Worm (Caenorhabditis elegans) whole organism, L4 larva: ENCODE results near the gene lips-5.

Experiments
- D1046.2 ChIP-seq: fragments of 200-800 bp; sonication (Bioruptor generic); IDR thresholded peaks from 2 replicates; pipeline ENCODE4 v1.3.6; 2022; ENCODE audit warnings: missing genetic modification characterization, missing compliant biosample characterization
- F10B5.3 ChIP-seq: sonication (generic microtip); optimal IDR thresholded peaks from 2 replicates; lab custom pipeline; 2016; ENCODE audit warnings: mild to moderate bottlenecking, missing genetic modification characterization, missing compliant biosample characterization
- F44E2.7 ChIP-seq: fragments of 200-800 bp; sonication (Bioruptor generic); IDR thresholded peaks from 2 replicates; pipeline ENCODE4 v2.1.2; 2022; ENCODE audit warnings: missing genetic modification characterization, missing compliant biosample characterization
- Y75B8A.6 ChIP-seq: fragments of 200-800 bp; sonication (Bioruptor generic); IDR thresholded peaks from 2 replicates; pipeline ENCODE4 v1.3.6; 2022; ENCODE audit warnings: missing genetic modification reagents, missing genetic modification characterization, missing compliant biosample characterization
- ZK337.2 ChIP-seq: fragments of 200-800 bp; sonication (Bioruptor generic); IDR thresholded peaks from 2 replicates; pipeline ENCODE4 v1.3.6; 2022; ENCODE audit warnings: missing genetic modification reagents, missing genetic modification characterization, missing compliant biosample characterization
- ZK546.5 ChIP-seq, 2 experiments: sonication (generic microtip); optimal IDR thresholded peaks; 2 replicates each; lab custom pipeline; 2017; ENCODE audit warnings: missing biosample characterization in 2 of 2, missing genetic modification characterization in 2 of 2
- aha-1 ChIP-seq: fragments of 150-350 bp; peaks from one replicate; lab custom pipeline; 2014; ENCODE audit warnings: missing biosample characterization, missing genetic modification characterization
- aly-2 ChIP-seq: sonication (generic microtip); optimal IDR thresholded peaks from 2 replicates; lab custom pipeline; 2018; ENCODE audit warnings: missing biosample characterization, missing genetic modification characterization
- arid-1 ChIP-seq: fragments of 200-800 bp; sonication (Bioruptor generic); conservative IDR thresholded peaks from 2 replicates; pipeline ENCODE4 v1.3.6; 2022; ENCODE audit warnings: missing genetic modification reagents, missing genetic modification characterization, missing compliant biosample characterization
- ceh-20 ChIP-seq: fragments of 200-800 bp; sonication (Bioruptor generic); IDR thresholded peaks from 2 replicates; pipeline ENCODE4 v1.3.6; 2022; ENCODE audit warnings: missing genetic modification reagents, missing genetic modification characterization, missing compliant biosample characterization
- ceh-44 ChIP-seq: fragments of 200-800 bp; sonication (Bioruptor generic); IDR thresholded peaks from 2 replicates; pipeline ENCODE4 v1.3.6; 2022; ENCODE audit warnings: missing genetic modification reagents, missing genetic modification characterization, missing compliant biosample characterization
- ces-1 ChIP-seq: fragments of 150-350 bp; sonication (generic microtip); optimal IDR thresholded peaks from 4 replicates; lab custom pipeline; 2014; ENCODE audit warnings: missing biosample characterization, missing genetic modification reagents, missing genetic modification characterization
- ctbp-1 ChIP-seq: fragments of 200-800 bp; sonication (Bioruptor generic); IDR thresholded peaks from 2 replicates; pipeline ENCODE4 v1.3.6; 2022; ENCODE audit warnings: missing genetic modification reagents, missing genetic modification characterization, missing compliant biosample characterization
- dmd-6 ChIP-seq: fragments of 200-800 bp; sonication (Bioruptor generic); IDR thresholded peaks from 2 replicates; pipeline ENCODE4 v1.3.6; 2022; ENCODE audit warnings: missing genetic modification reagents, missing genetic modification characterization, missing compliant biosample characterization
- fkh-10 ChIP-seq: fragments of 150-350 bp; optimal IDR thresholded peaks from 2 replicates; lab custom pipeline; 2014; ENCODE audit warnings: missing biosample characterization, missing genetic modification reagents, missing genetic modification characterization
- fos-1 ChIP-seq: fragments of 150-350 bp; optimal IDR thresholded peaks from 2 replicates; lab custom pipeline; 2014; ENCODE audit warnings: missing biosample characterization, missing genetic modification characterization
- hif-1 ChIP-seq, 2 experiments: sonication (generic microtip); optimal IDR thresholded peaks; 2 replicates each; lab custom pipeline; 2016 to 2017; ENCODE audit warnings: missing compliant biosample characterization in 2 of 2, missing genetic modification characterization in 2 of 2, missing genetic modification reagents in 2 of 2, missing genotype in 2 of 2, mild to moderate bottlenecking in 1 of 2
- hlh-11 ChIP-seq: fragments of 200-800 bp; sonication (Bioruptor generic); optimal IDR thresholded peaks from 2 replicates; lab custom pipeline; 2018; ENCODE audit warnings: mild to moderate bottlenecking, missing genetic modification characterization, missing compliant biosample characterization
- lin-15B ChIP-seq: fragments of 150-350 bp; sonication (generic microtip); optimal IDR thresholded peaks from 3 replicates; lab custom pipeline; 2014; ENCODE audit warnings: missing biosample characterization, missing genetic modification characterization
- lin-29 ChIP-seq: fragments of 200-800 bp; sonication (Bioruptor generic); IDR thresholded peaks from 2 replicates; pipeline ENCODE4 v1.3.6; 2022; ENCODE audit warnings: missing genetic modification reagents, missing genetic modification characterization, missing compliant biosample characterization
- lin-38 ChIP-seq: fragments of 200-800 bp; sonication (Bioruptor generic); IDR thresholded peaks from 2 replicates; pipeline ENCODE4 v1.3.6; 2022; ENCODE audit warnings: missing genetic modification reagents, missing genetic modification characterization, missing compliant biosample characterization
- lsy-2 ChIP-seq, 2 experiments: fragments of 150-350 bp in 1 of 2; sonication (generic microtip) in 1 of 2; optimal IDR thresholded peaks; 2 replicates each; lab custom pipeline; 2014 to 2017; ENCODE audit warnings: missing biosample characterization in 2 of 2, missing genetic modification characterization in 2 of 2
- mep-1 ChIP-seq: fragments of 150-350 bp; sonication (generic microtip); optimal IDR thresholded peaks from 3 replicates; lab custom pipeline; 2014; ENCODE audit warnings: missing biosample characterization, missing genetic modification characterization
- mxl-3 ChIP-seq: fragments of 200-800 bp; sonication (Bioruptor generic); optimal IDR thresholded peaks from 2 replicates; lab custom pipeline; 2018; ENCODE audit warnings: mild to moderate bottlenecking, missing genetic modification characterization, missing compliant biosample characterization
- nhr-111 ChIP-seq: fragments of 200-800 bp; sonication (Bioruptor generic); optimal IDR thresholded peaks from 2 replicates; lab custom pipeline; 2018; ENCODE audit warnings: mild to moderate bottlenecking, missing genetic modification characterization, missing compliant biosample characterization
- nhr-25 ChIP-seq: sonication (generic microtip); optimal IDR thresholded peaks from 2 replicates; lab custom pipeline; 2017; ENCODE audit warnings: missing genetic modification characterization, mild to moderate bottlenecking, missing compliant biosample characterization, antibody characterized with exemption, moderate library complexity, borderline replicate concordance; ENCODE audit not compliant: insufficient read depth
- nhr-42 ChIP-seq: fragments of 200-800 bp; sonication (Bioruptor generic); IDR thresholded peaks from 2 replicates; pipeline ENCODE4 v1.3.6; 2022; ENCODE audit warnings: missing genetic modification characterization, missing compliant biosample characterization
- php-3 ChIP-seq: fragments of 200-800 bp; sonication (Bioruptor generic); IDR thresholded peaks from 2 replicates; pipeline ENCODE4 v1.3.6; 2022; ENCODE audit warnings: missing genetic modification reagents, missing genetic modification characterization, missing compliant biosample characterization
- set-16 ChIP-seq: fragments of 200-800 bp; sonication (Bioruptor generic); IDR thresholded peaks from 2 replicates; pipeline ENCODE4 v1.3.6; 2022; ENCODE audit warnings: missing genetic modification reagents, missing genetic modification characterization, missing compliant biosample characterization
- skn-1 ChIP-seq: fragments of 150-350 bp; optimal IDR thresholded peaks from 2 replicates; lab custom pipeline; 2014; ENCODE audit warnings: missing biosample characterization, missing genetic modification characterization
- snpc-1.2 ChIP-seq: fragments of 200-800 bp; sonication (Bioruptor generic); IDR thresholded peaks from 2 replicates; pipeline ENCODE4 v1.3.6; 2022; ENCODE audit warnings: missing genetic modification reagents, missing genetic modification characterization, missing compliant biosample characterization
- unc-62 ChIP-seq, 3 experiments: fragments of 150-350 bp in 1 of 3; sonication (generic microtip); optimal IDR thresholded peaks in 2 of 3; peaks in 1 of 3; 1 replicate in 1 of 3; 2 replicates in 2 of 3; lab custom pipeline; 2014 to 2017; ENCODE audit warnings: missing biosample characterization in 3 of 3, missing genetic modification characterization in 3 of 3, missing genetic modification reagents in 3 of 3, missing genotype in 1 of 3
- zip-11 ChIP-seq: fragments of 200-800 bp; sonication (Bioruptor generic); IDR thresholded peaks from 2 replicates; pipeline ENCODE4 v1.3.6; 2022; ENCODE audit warnings: missing genetic modification characterization, missing compliant biosample characterization
- ztf-7 ChIP-seq: fragments of 150-350 bp; optimal IDR thresholded peaks from 2 replicates; lab custom pipeline; 2014; ENCODE audit warnings: missing biosample characterization, missing genetic modification characterization

The lips-5 gene

DNA sequence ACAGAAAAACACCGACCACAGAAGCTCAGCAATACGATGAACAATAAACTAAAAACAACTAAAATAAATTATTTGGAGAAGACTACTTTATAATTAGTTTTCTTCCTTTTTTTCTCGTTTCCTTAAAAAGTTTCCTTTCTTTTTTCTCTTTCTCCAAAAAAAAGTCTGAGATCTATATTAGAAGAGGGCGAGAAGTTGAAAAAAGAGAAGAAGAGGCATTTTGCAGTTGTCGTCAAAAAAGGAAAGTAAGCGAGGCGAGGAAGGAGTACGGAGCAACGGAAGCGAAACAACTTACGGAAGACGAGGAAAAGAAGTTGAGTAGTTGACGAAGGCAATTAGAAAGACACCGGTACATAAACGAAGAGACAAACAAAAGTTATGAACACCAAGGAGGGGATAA, 22.4 kb upstream of the lips-5 start:
- TF ChIP-seq Y75B8A.6 (GFP tag; lab: Robert Waterston, UW) (no peak), zip-11 (no peak), F10B5.3 (tag; lab: Kevin White, UChicago) (no peak), skn-1 (tag; lab: Kevin White, UChicago) (no peak), fkh-10 (GFP tag; lab: Kevin White, UChicago) (peak; percentile 47)

DNA sequence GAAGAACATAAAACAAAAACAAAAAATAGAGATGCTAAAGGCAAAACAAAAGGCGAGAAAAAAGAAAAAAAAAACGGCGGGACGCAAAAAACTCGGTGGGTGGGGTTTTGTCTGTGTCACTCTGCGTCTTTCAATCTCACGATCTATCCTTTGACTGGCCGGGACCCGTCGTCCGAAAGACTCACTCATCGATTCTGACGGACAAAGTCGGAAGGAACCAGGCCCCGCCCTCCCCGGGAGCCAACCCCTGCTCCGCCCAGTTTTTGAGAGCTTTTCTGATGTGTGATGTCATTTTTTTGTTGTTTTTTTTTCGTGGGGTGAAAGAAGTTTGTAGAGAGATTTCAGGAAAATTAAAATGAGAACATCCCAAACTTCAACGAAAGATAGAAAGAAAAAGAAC, 19.6 kb upstream of the lips-5 start:
- TF ChIP-seq set-16 (GFP tag; lab: Robert Waterston, UW) = peak; percentile 78
- TF ChIP-seq ceh-20 = peak; percentile 67
- peak; percentile 71 for TF ChIP-seq aha-1 (tag; lab: Kevin White, UChicago)
- no peak for TF ChIP-seq ztf-7 (tag; lab: Kevin White, UChicago)
- TF ChIP-seq arid-1 (GFP tag; lab: Robert Waterston, UW) = no peak
- TF ChIP-seq hlh-11 (tag; lab: Kevin White, UChicago) = peak; percentile 6
- no peak for TF ChIP-seq ceh-44
- no peak for TF ChIP-seq D1046.2 (GFP tag; lab: Robert Waterston, UW)
- TF ChIP-seq dmd-6 = peak; percentile 9; the same call in 1 of the 2 replicates
- TF ChIP-seq F44E2.7 (GFP tag; lab: Robert Waterston, UW) = no peak
- TF ChIP-seq ctbp-1 (GFP tag; lab: Robert Waterston, UW) = peak; percentile 75
- TF ChIP-seq fos-1 (tag; lab: Kevin White, UChicago) = no peak
- no peak for TF ChIP-seq lin-29 (GFP tag; lab: Robert Waterston, UW)
- no peak for TF ChIP-seq nhr-42 (GFP tag; lab: Robert Waterston, UW)
- TF ChIP-seq mep-1 (tag; lab: Kevin White, UChicago) = peak; percentile 6
- TF ChIP-seq lsy-2 (tag; optimal IDR thresholded peaks at IDR 0.05; lab: Kevin White, UChicago) = peak in 1 of 2 experiments; percentile 42
- no peak for TF ChIP-seq ZK546.5 (tag; optimal IDR thresholded peaks at IDR 0.05; lab: Kevin White, UChicago)
- no peak for TF ChIP-seq aly-2 (tag; lab: Kevin White, UChicago)
- no peak for TF ChIP-seq hif-1 (tag; optimal IDR thresholded peaks at IDR 0.05; lab: Kevin White, UChicago)

DNA sequence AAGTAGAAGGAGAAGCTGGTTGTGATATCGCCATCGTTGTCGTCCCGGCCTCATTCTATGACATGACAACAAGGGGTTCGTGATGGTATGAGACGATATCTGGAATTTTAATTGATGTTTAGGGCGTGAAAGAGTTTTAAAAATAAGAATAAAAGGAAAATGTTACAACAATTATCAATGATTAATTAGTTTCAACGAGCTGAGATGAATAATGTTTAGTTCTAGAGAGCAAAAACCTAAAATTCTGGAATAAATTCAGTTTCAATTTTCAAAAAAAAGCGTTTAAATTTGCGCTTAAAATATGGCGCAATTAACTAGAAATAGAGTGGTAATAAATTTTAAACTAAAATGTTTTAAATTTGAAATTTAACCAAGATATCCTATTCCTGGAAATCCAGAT, 19.0 kb upstream of the lips-5 start, which contains the start of gene H01G02.3:
Gene H01G02.3, minus strand, starts transcription at position 101 of the 400 bp plus-strand sequence.
- TF ChIP-seq lin-15B = no peak
- no peak for TF ChIP-seq snpc-1.2 (GFP tag; lab: Robert Waterston, UW)
- no peak for TF ChIP-seq mep-1 (tag; lab: Kevin White, UChicago)
- TF ChIP-seq nhr-111 (GFP tag; lab: Kevin White, UChicago) = no peak
- no peak for TF ChIP-seq mxl-3 (GFP tag; lab: Kevin White, UChicago)
- TF ChIP-seq ZK337.2 (GFP tag; lab: Robert Waterston, UW) = no peak
- TF ChIP-seq lin-38 (GFP tag; lab: Robert Waterston, UW) = no peak
- no peak for TF ChIP-seq php-3 (GFP tag; lab: Robert Waterston, UW)

ce11 chrIV:11788383-11788963, 14.9 kb upstream of the lips-5 start:
- TF ChIP-seq nhr-25 (tag; lab: Kevin White, UChicago) (no peak), fkh-10 (GFP tag; lab: Kevin White, UChicago) (peak; percentile 83), ces-1 (GFP tag; lab: Kevin White, UChicago) (peak; percentile 82), mep-1 (tag; lab: Kevin White, UChicago) (peak; percentile 19), unc-62 (GFP tag; optimal IDR thresholded peaks at IDR 0.05 in 1 of 2; lab: Kevin White, UChicago) (peak in 1 of 2 experiments; percentile 53), unc-62 (tag; optimal IDR thresholded peaks at IDR 0.05; lab: Kevin White, UChicago) (no peak), lin-15B (no peak), aha-1 (tag; lab: Kevin White, UChicago) (peak; percentile 89), zip-11 (no peak), lsy-2 (tag; optimal IDR thresholded peaks at IDR 0.05; lab: Kevin White, UChicago) (peak in 1 of 2 experiments; percentile 23)
